Fruit fly (Drosophila melanogaster): ENCODE measurements around the gene sn.

The sn gene

dm6 chrX:7975516-7976257 is 11.9 kb downstream of the sn start (continued):
- TF ChIP-seq D19B (GFP tag; optimal IDR thresholded peaks at IDR 0.05): no peak
- TF ChIP-seq cas (GFP tag; IDR thresholded peaks at IDR 0.05): no peak
- TF ChIP-seq Mes4 (GFP tag; optimal IDR thresholded peaks at IDR 0.05): no peak
- TF ChIP-seq CG17186 (GFP tag; optimal IDR thresholded peaks at IDR 0.05): no peak
- TF ChIP-seq CTCF (GFP tag; optimal IDR thresholded peaks at IDR 0.05): no peak
- no peak for TF ChIP-seq CG10321 (GFP tag; IDR thresholded peaks at IDR 0.05)
- TF ChIP-seq disco-r (GFP tag; optimal IDR thresholded peaks at IDR 0.05): no peak
- TF ChIP-seq CG14965 (GFP tag; optimal IDR thresholded peaks at IDR 0.05; ENCODE audit: borderline replicate concordance): no peak
- no peak for TF ChIP-seq MESR4 (GFP tag; optimal IDR thresholded peaks at IDR 0.05)
- TF ChIP-seq al (GFP tag; IDR thresholded peaks at IDR 0.05): no peak
- no peak for TF ChIP-seq br (optimal IDR thresholded peaks at IDR 0.05)
- TF ChIP-seq HLHmδ (GFP tag; optimal IDR thresholded peaks at IDR 0.05): no peak
- TF ChIP-seq Gug (GFP tag; IDR thresholded peaks at IDR 0.05): no peak
- no peak for TF ChIP-seq NC2α (GFP tag; optimal IDR thresholded peaks at IDR 0.05)
- TF ChIP-seq dimm (GFP tag; IDR thresholded peaks at IDR 0.05): no peak
- no peak for TF ChIP-seq lmd (GFP tag; IDR thresholded peaks at IDR 0.05)
- no peak for TF ChIP-seq CG4617 (GFP tag; optimal IDR thresholded peaks at IDR 0.05; ENCODE audit: borderline replicate concordance)
- no peak for TF ChIP-seq CG15514 (GFP tag; optimal IDR thresholded peaks at IDR 0.05)
- no peak for TF ChIP-seq mam (GFP tag; optimal IDR thresholded peaks at IDR 0.05)
- TF ChIP-seq ewg (GFP tag; optimal IDR thresholded peaks at IDR 0.05): peak; percentile 10
- TF ChIP-seq CG5245 (GFP tag; optimal IDR thresholded peaks at IDR 0.05): peak; percentile 14
- TF ChIP-seq tx (GFP tag; optimal IDR thresholded peaks at IDR 0.05): no peak
- no peak for TF ChIP-seq lilli (GFP tag; optimal IDR thresholded peaks at IDR 0.05)
- peak; percentile 42 for TF ChIP-seq Oli (tag; optimal IDR thresholded peaks at IDR 0.05)
- no peak for TF ChIP-seq CG30020 (tag; optimal IDR thresholded peaks at IDR 0.05)
- TF ChIP-seq CG18764 (GFP tag; optimal IDR thresholded peaks at IDR 0.05): no peak
- no peak for TF ChIP-seq CG15601 (tag; optimal IDR thresholded peaks at IDR 0.05)
- TF ChIP-seq zf30C (GFP tag; optimal IDR thresholded peaks at IDR 0.05): no peak
- TF ChIP-seq CG11456 (GFP tag; IDR thresholded peaks at IDR 0.05): no peak
- no peak for TF ChIP-seq lov (optimal IDR thresholded peaks at IDR 0.05)
- no peak for TF ChIP-seq lov (GFP tag; IDR thresholded peaks at IDR 0.05)
- TF ChIP-seq ac (GFP tag; optimal IDR thresholded peaks at IDR 0.05): no peak
- peak; percentile 7 for TF ChIP-seq CG1602 (GFP tag; optimal IDR thresholded peaks at IDR 0.05)
- TF ChIP-seq CG12236 (GFP tag; optimal IDR thresholded peaks at IDR 0.05): no peak
- TF ChIP-seq HLH54F (GFP tag; optimal IDR thresholded peaks at IDR 0.05): no peak
- no peak for TF ChIP-seq ap (GFP tag; IDR thresholded peaks at IDR 0.05)
- TF ChIP-seq cwo (GFP tag; optimal IDR thresholded peaks at IDR 0.05): no peak
- no peak for TF ChIP-seq sqz (GFP tag; optimal IDR thresholded peaks at IDR 0.05)
- TF ChIP-seq CG6813 (GFP tag; optimal IDR thresholded peaks at IDR 0.05): no peak
- TF ChIP-seq inv (GFP tag; IDR thresholded peaks at IDR 0.05; ENCODE audit: partially characterized antibody): no peak
- TF ChIP-seq HHEX (GFP tag; optimal IDR thresholded peaks at IDR 0.05): no peak
- TF ChIP-seq CG4854 (GFP tag; optimal IDR thresholded peaks at IDR 0.05): no peak
- no peak for TF ChIP-seq odd (GFP tag; optimal IDR thresholded peaks at IDR 0.05)
- no peak for TF ChIP-seq Lim3 (GFP tag; IDR thresholded peaks at IDR 0.05)
- TF ChIP-seq E2f1 (GFP tag; IDR thresholded peaks at IDR 0.05): peak; percentile 25; the same call in 1 of the 2 replicates
- no peak for TF ChIP-seq CG11398 (GFP tag; optimal IDR thresholded peaks at IDR 0.05)
- peak; percentile 20 for TF ChIP-seq CG10267 (tag; optimal IDR thresholded peaks at IDR 0.05)
- TF ChIP-seq NfI (GFP tag; optimal IDR thresholded peaks at IDR 0.05): no peak
- no peak for TF ChIP-seq CG7928 (GFP tag; optimal IDR thresholded peaks at IDR 0.05)
- TF ChIP-seq CG7357 (GFP tag; IDR thresholded peaks at IDR 0.05): no peak
- no peak for TF ChIP-seq CG4282 (GFP tag; optimal IDR thresholded peaks at IDR 0.05)
- no peak for TF ChIP-seq Ets97D (GFP tag; optimal IDR thresholded peaks at IDR 0.05)

All from whole organism, embryonic.